Worm (Caenorhabditis elegans) whole organism, mixed stage, embryonic: ENCODE data around the gene Y116A8C.33.

Source experiments
- ceh-83 ChIP-seq: fragments of 200-800 bp; sonication (Bioruptor generic); optimal IDR thresholded peaks from 2 replicates; lab custom pipeline; 2018; ENCODE audit warnings: mild to moderate bottlenecking, missing genetic modification characterization, missing compliant biosample characterization
- lsy-2 ChIP-seq: fragments of 150-350 bp; optimal IDR thresholded peaks from 2 replicates; lab custom pipeline; 2014; ENCODE audit warnings: missing biosample characterization, missing genetic modification characterization
- nhr-237 ChIP-seq: fragments of 150-350 bp; optimal IDR thresholded peaks from 2 replicates; lab custom pipeline; 2014; ENCODE audit warnings: missing biosample characterization, missing genetic modification characterization
- nhr-76 ChIP-seq: sonication (generic microtip); optimal IDR thresholded peaks from 2 replicates; lab custom pipeline; 2017; ENCODE audit warnings: missing biosample characterization, missing genetic modification characterization
- sem-2 ChIP-seq: fragments of 200-800 bp; sonication (Bioruptor generic); optimal IDR thresholded peaks from 2 replicates; lab custom pipeline; 2018; ENCODE audit warnings: mild to moderate bottlenecking, missing genetic modification characterization, missing compliant biosample characterization
- sptf-1 ChIP-seq: sonication (generic microtip); optimal IDR thresholded peaks from 2 replicates; lab custom pipeline; 2017; ENCODE audit warnings: mild to moderate bottlenecking, missing genetic modification characterization, moderate library complexity, missing compliant biosample characterization
- unc-62 ChIP-seq: fragments of 150-350 bp; optimal IDR thresholded peaks from 2 replicates; lab custom pipeline; 2014; ENCODE audit warnings: missing biosample characterization, missing genetic modification reagents, missing genetic modification characterization
- ztf-11 ChIP-seq: fragments of 150-350 bp; optimal IDR thresholded peaks from 2 replicates; lab custom pipeline; 2014; ENCODE audit warnings: missing biosample characterization, missing genetic modification characterization

- TF ChIP-seq ceh-83 (GFP tag; lab: Kevin White, UChicago): no peak
- TF ChIP-seq lsy-2: no peak
- no peak for TF ChIP-seq unc-62 (GFP tag; lab: Kevin White, UChicago)
- no peak for TF ChIP-seq sem-2 (GFP tag; lab: Kevin White, UChicago)
- TF ChIP-seq ztf-11 (tag; lab: Kevin White, UChicago): no peak
- TF ChIP-seq sptf-1: no peak
- TF ChIP-seq nhr-76: no peak
- TF ChIP-seq nhr-237 (tag; lab: Kevin White, UChicago): no peak
Measured at ce11 chrIV:17162515-17162914, 50.6 kb downstream of the Y116A8C.33 start, which contains the start of gene skr-13.
